Worm (Caenorhabditis elegans) whole organism, L1 larva: ENCODE results near the gene btb-12.

ENCODE experiments used
- C16A3.4 ChIP-seq: fragments of 150-350 bp; optimal IDR thresholded peaks from 2 replicates; lab custom pipeline; 2014; ENCODE audit warnings: missing biosample characterization, missing genetic modification characterization
- F16B12.6 ChIP-seq: fragments of 150-350 bp; optimal IDR thresholded peaks from 2 replicates; lab custom pipeline; 2014; ENCODE audit warnings: missing biosample characterization, missing genetic modification characterization
- Y116A8C.19 ChIP-seq: sonication (generic microtip); optimal IDR thresholded peaks from 2 replicates; lab custom pipeline; 2016; ENCODE audit warnings: missing compliant biosample characterization, missing genetic modification characterization, borderline replicate concordance
- ama-1 ChIP-seq: fragments of 150-350 bp; optimal IDR thresholded peaks from 2 replicates; lab custom pipeline; 2014
- blmp-1 ChIP-seq: fragments of 150-350 bp; optimal IDR thresholded peaks from 2 replicates; lab custom pipeline; 2014; ENCODE audit warnings: missing biosample characterization, missing genetic modification characterization
- ceh-63 ChIP-seq: fragments of 200-800 bp; sonication (Bioruptor generic); optimal IDR thresholded peaks from 2 replicates; lab custom pipeline; 2018; ENCODE audit warnings: mild to moderate bottlenecking, missing genetic modification characterization, missing compliant biosample characterization
- ceh-8 ChIP-seq: fragments of 200-800 bp; sonication (Bioruptor generic); optimal IDR thresholded peaks from 2 replicates; lab custom pipeline; 2018; ENCODE audit warnings: mild to moderate bottlenecking, missing genetic modification characterization, moderate library complexity, missing compliant biosample characterization
- ceh-82 ChIP-seq, 3 experiments: fragments of 150-350 bp in 1 of 3; sonication (generic microtip) in 2 of 3; optimal IDR thresholded peaks; 2 replicates each; lab custom pipeline; 2014 to 2017; ENCODE audit warnings: missing biosample characterization in 3 of 3, missing genetic modification characterization in 3 of 3
- ceh-88 ChIP-seq: fragments of 200-800 bp; sonication (Bioruptor generic); IDR thresholded peaks from 2 replicates; pipeline ENCODE4 v1.3.6; 2022; ENCODE audit warnings: missing genetic modification characterization, missing compliant biosample characterization
- ceh-90 ChIP-seq: sonication (generic microtip); optimal IDR thresholded peaks from 2 replicates; lab custom pipeline; 2016; ENCODE audit warnings: missing genetic modification characterization, missing compliant biosample characterization
- ces-1 ChIP-seq: fragments of 150-350 bp; optimal IDR thresholded peaks from 2 replicates; lab custom pipeline; 2014; ENCODE audit warnings: missing biosample characterization, missing genetic modification reagents, missing genetic modification characterization
- dpl-1 ChIP-seq, 3 experiments: fragments of 150-350 bp in 2 of 3; sonication (generic microtip) in 1 of 3; optimal IDR thresholded peaks; 2 replicates each; lab custom pipeline; 2014 to 2017; ENCODE audit warnings: missing biosample characterization in 3 of 3, missing genetic modification characterization in 3 of 3, missing genetic modification reagents in 3 of 3
- dsc-1 ChIP-seq: sonication (generic microtip); optimal IDR thresholded peaks from 2 replicates; lab custom pipeline; 2016; ENCODE audit warnings: mild to moderate bottlenecking, missing genetic modification characterization, missing compliant biosample characterization
- ets-5 ChIP-seq: fragments of 200-800 bp; sonication (Bioruptor generic); IDR thresholded peaks from 2 replicates; pipeline ENCODE4 v1.3.6; 2022; ENCODE audit warnings: missing genetic modification characterization, missing compliant biosample characterization
- fkh-10 ChIP-seq: sonication (generic microtip); optimal IDR thresholded peaks from 2 replicates; lab custom pipeline; 2017; ENCODE audit warnings: missing biosample characterization, missing genetic modification reagents, missing genetic modification characterization
- fkh-4 ChIP-seq: sonication (generic microtip); optimal IDR thresholded peaks from 2 replicates; lab custom pipeline; 2016; ENCODE audit warnings: missing compliant biosample characterization, missing genetic modification characterization, borderline replicate concordance
- fkh-8 ChIP-seq: sonication (generic microtip); optimal IDR thresholded peaks from 2 replicates; lab custom pipeline; 2016; ENCODE audit warnings: mild to moderate bottlenecking, missing genetic modification characterization, missing compliant biosample characterization
- grh-1 ChIP-seq: fragments of 200-800 bp; sonication (Bioruptor generic); IDR thresholded peaks from 2 replicates; pipeline ENCODE4 v1.3.6; 2022; ENCODE audit warnings: missing genetic modification reagents, missing genetic modification characterization, missing compliant biosample characterization
- hlh-17 ChIP-seq: fragments of 200-800 bp; sonication (Bioruptor generic); optimal IDR thresholded peaks from 2 replicates; lab custom pipeline; 2018; ENCODE audit warnings: missing genetic modification characterization, mild to moderate bottlenecking, missing compliant biosample characterization, moderate library complexity, borderline replicate concordance
- hlh-4 ChIP-seq: sonication (generic microtip); optimal IDR thresholded peaks from 2 replicates; lab custom pipeline; 2016; ENCODE audit warnings: mild to moderate bottlenecking, missing genetic modification characterization, missing compliant biosample characterization
- hpl-2 ChIP-seq: fragments of 150-350 bp; optimal IDR thresholded peaks from 2 replicates; lab custom pipeline; 2014; ENCODE audit warnings: missing biosample characterization, missing genetic modification reagents, missing genetic modification characterization
- irx-1 ChIP-seq: sonication (generic microtip); optimal IDR thresholded peaks from 2 replicates; lab custom pipeline; 2016; ENCODE audit warnings: missing genetic modification characterization, missing compliant biosample characterization
- lin-14 ChIP-seq: fragments of 200-800 bp; sonication (Bioruptor generic); optimal IDR thresholded peaks from 2 replicates; lab custom pipeline; 2018; ENCODE audit warnings: mild to moderate bottlenecking, missing genetic modification characterization, moderate library complexity, missing compliant biosample characterization
- lin-15B ChIP-seq: fragments of 150-350 bp; sonication (generic microtip); optimal IDR thresholded peaks from 3 replicates; lab custom pipeline; 2014; ENCODE audit warnings: missing biosample characterization, missing genetic modification characterization
- mab-9 ChIP-seq: fragments of 200-800 bp; sonication (Bioruptor generic); IDR thresholded peaks from 2 replicates; pipeline ENCODE4 v1.3.6; 2022; ENCODE audit warnings: missing genetic modification reagents, missing genetic modification characterization, missing compliant biosample characterization
- mef-2 ChIP-seq: fragments of 150-350 bp; optimal IDR thresholded peaks from 2 replicates; lab custom pipeline; 2014; ENCODE audit warnings: missing biosample characterization, missing genetic modification characterization
- mep-1 ChIP-seq: fragments of 150-350 bp; optimal IDR thresholded peaks from 2 replicates; lab custom pipeline; 2014; ENCODE audit warnings: missing biosample characterization, missing genetic modification characterization
- nhr-12 ChIP-seq: sonication (generic microtip); optimal IDR thresholded peaks from 2 replicates; lab custom pipeline; 2017; ENCODE audit warnings: missing biosample characterization, missing genetic modification characterization
- nhr-237 ChIP-seq: fragments of 150-350 bp; optimal IDR thresholded peaks from 2 replicates; lab custom pipeline; 2014; ENCODE audit warnings: missing biosample characterization, missing genetic modification characterization
- nhr-71 ChIP-seq: sonication (generic microtip); optimal IDR thresholded peaks from 2 replicates; lab custom pipeline; 2016; ENCODE audit warnings: mild to moderate bottlenecking, missing genetic modification characterization, moderate library complexity, missing compliant biosample characterization
- pax-3 ChIP-seq: fragments of 200-800 bp; sonication (Bioruptor generic); optimal IDR thresholded peaks from 2 replicates; lab custom pipeline; 2018; ENCODE audit warnings: mild to moderate bottlenecking, missing genetic modification characterization, moderate library complexity, missing compliant biosample characterization
- pqm-1 ChIP-seq: sonication (generic microtip); optimal IDR thresholded peaks from 3 replicates; lab custom pipeline; 2017; ENCODE audit warnings: missing biosample characterization, missing genetic modification characterization
- rnt-1 ChIP-seq: sonication (generic microtip); optimal IDR thresholded peaks from 2 replicates; lab custom pipeline; 2016; ENCODE audit warnings: mild to moderate bottlenecking, missing genetic modification characterization, moderate library complexity, missing compliant biosample characterization
- snpc-4 ChIP-seq: fragments of 150-350 bp; optimal IDR thresholded peaks from 2 replicates; lab custom pipeline; 2014; ENCODE audit warnings: missing biosample characterization, missing genetic modification characterization
- snu-23 ChIP-seq: sonication (generic microtip); optimal IDR thresholded peaks from 2 replicates; lab custom pipeline; 2016; ENCODE audit warnings: missing genetic modification characterization, missing compliant biosample characterization
- sox-4 ChIP-seq: sonication (generic microtip); optimal IDR thresholded peaks from 2 replicates; lab custom pipeline; 2016; ENCODE audit warnings: missing genetic modification characterization, missing compliant biosample characterization
- sptf-1 ChIP-seq: fragments of 150-350 bp; optimal IDR thresholded peaks from 2 replicates; lab custom pipeline; 2014; ENCODE audit warnings: missing biosample characterization, missing genetic modification characterization
- sup-37 ChIP-seq: fragments of 200-800 bp; sonication (Bioruptor generic); optimal IDR thresholded peaks from 2 replicates; lab custom pipeline; 2018; ENCODE audit warnings: mild to moderate bottlenecking, missing genetic modification characterization, missing compliant biosample characterization
- tbx-2 ChIP-seq: sonication (generic microtip); optimal IDR thresholded peaks from 2 replicates; lab custom pipeline; 2016; ENCODE audit warnings: missing genetic modification characterization, missing compliant biosample characterization
- tlp-1 ChIP-seq: fragments of 150-350 bp; optimal IDR thresholded peaks from 2 replicates; lab custom pipeline; 2014; ENCODE audit warnings: missing biosample characterization, missing genetic modification characterization
- unc-62 ChIP-seq: fragments of 150-350 bp; optimal IDR thresholded peaks from 2 replicates; lab custom pipeline; 2014; ENCODE audit warnings: missing biosample characterization, missing genetic modification reagents, missing genetic modification characterization
- vab-15 ChIP-seq: sonication (generic microtip); optimal IDR thresholded peaks from 2 replicates; lab custom pipeline; 2017; ENCODE audit warnings: missing genotype, mild to moderate bottlenecking, missing genetic modification characterization, missing compliant biosample characterization
- xbp-1 ChIP-seq: sonication (generic microtip); optimal IDR thresholded peaks from 2 replicates; lab custom pipeline; 2016; ENCODE audit warnings: missing genetic modification characterization, missing compliant biosample characterization
- zag-1 ChIP-seq: fragments of 150-350 bp; optimal IDR thresholded peaks from 2 replicates; lab custom pipeline; 2014; ENCODE audit warnings: missing biosample characterization, missing genetic modification characterization
- zip-4 ChIP-seq: fragments of 200-800 bp; sonication (Bioruptor generic); optimal IDR thresholded peaks from 2 replicates; lab custom pipeline; 2018; ENCODE audit warnings: mild to moderate bottlenecking, missing genetic modification characterization, moderate library complexity, missing compliant biosample characterization
- ztf-11 ChIP-seq, 2 experiments: sonication (generic microtip); optimal IDR thresholded peaks; 2 replicates each; lab custom pipeline; 2016 to 2017; ENCODE audit warnings: missing genetic modification characterization in 2 of 2, missing biosample characterization in 1 of 2, missing compliant biosample characterization in 1 of 2

Gene btb-12

DNA sequence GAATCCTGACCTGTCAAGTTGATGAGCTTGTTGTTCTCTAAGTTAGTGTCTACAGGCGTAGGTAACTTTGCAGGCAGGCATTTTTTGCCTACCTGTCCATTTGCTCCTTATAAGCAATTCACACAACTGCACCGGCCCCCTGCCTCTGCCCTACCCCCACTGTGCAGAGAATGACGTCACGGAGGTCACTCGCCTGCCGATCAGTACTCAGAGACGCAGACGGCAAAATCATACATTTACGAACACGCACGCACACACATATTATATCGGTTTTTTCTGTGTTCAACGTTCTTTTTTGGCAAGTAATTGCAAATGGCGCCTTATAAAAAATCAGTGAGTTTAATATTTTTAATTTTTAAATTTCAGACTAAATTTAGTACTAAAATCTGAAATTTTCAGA lies 8.5 kb downstream of the btb-12 start, which contains the start of gene duxl-1 (continued):
- TF ChIP-seq dpl-1 (GFP tag; optimal IDR thresholded peaks at IDR 0.05; lab: Kevin White, UChicago) (peak in 2 of 3 experiments; percentile 7 to 15), Y116A8C.19 (tag; lab: Kevin White, UChicago) (no peak), nhr-71 (no peak), ceh-63 (GFP tag; lab: Kevin White, UChicago) (no peak), vab-15 (tag; lab: Kevin White, UChicago) (no peak), unc-62 (no peak), ztf-11 (tag; optimal IDR thresholded peaks at IDR 0.05; lab: Kevin White, UChicago) (no peak), nhr-237 (tag; lab: Kevin White, UChicago) (no peak), lin-14 (GFP tag; lab: Kevin White, UChicago) (peak; percentile 63), mep-1 (peak; percentile 18), tlp-1 (tag; lab: Kevin White, UChicago) (no peak), ets-5 (GFP tag; lab: Robert Waterston, UW) (no peak), pqm-1 (tag; lab: Kevin White, UChicago) (no peak), blmp-1 (tag; lab: Kevin White, UChicago) (no peak), ceh-8 (GFP tag; lab: Kevin White, UChicago) (no peak), fkh-8 (no peak), sox-4 (tag; lab: Kevin White, UChicago) (no peak), fkh-10 (no peak), F16B12.6 (tag; lab: Kevin White, UChicago) (no peak), ces-1 (GFP tag; lab: Kevin White, UChicago) (no peak), mab-9 (GFP tag; lab: Robert Waterston, UW) (no peak), C16A3.4 (no peak), sptf-1 (no peak), ceh-90 (tag; lab: Kevin White, UChicago) (no peak), ama-1 (lab: Kevin White, UChicago) (no peak), ceh-82 (tag; optimal IDR thresholded peaks at IDR 0.05; lab: Kevin White, UChicago) (peak in 1 of 3 experiments; percentile 9), snu-23 (no peak), pax-3 (tag; lab: Kevin White, UChicago) (no peak), hpl-2 (no peak), zag-1 (no peak), lin-15B (tag; lab: Kevin White, UChicago) (no peak), nhr-12 (tag; lab: Kevin White, UChicago) (no peak), mef-2 (no peak), tbx-2 (tag; lab: Kevin White, UChicago) (no peak), hlh-17 (no peak), hlh-4 (tag; lab: Kevin White, UChicago) (no peak), irx-1 (tag; lab: Kevin White, UChicago) (no peak), zip-4 (GFP tag; lab: Kevin White, UChicago) (no peak), ceh-88 (no peak), fkh-4 (no peak), sup-37 (GFP tag; lab: Kevin White, UChicago) (no peak), snpc-4 (tag; lab: Kevin White, UChicago) (no peak), dsc-1 (tag; lab: Kevin White, UChicago) (no peak), rnt-1 (tag; lab: Kevin White, UChicago) (peak; percentile 24), xbp-1 (tag; lab: Kevin White, UChicago) (no peak), grh-1 (no peak)
